Worm (Caenorhabditis elegans): Measurements from ENCODE around the gene nhr-274.

- TF ChIP-seq tbx-11 (GFP tag; IDR thresholded peaks at IDR 0.05): no peak
- no peak for TF ChIP-seq ceh-13 (GFP tag; optimal IDR thresholded peaks at IDR 0.05)
- no peak for TF ChIP-seq pes-1 (GFP tag; IDR thresholded peaks at IDR 0.05)
- no peak for TF ChIP-seq F13C5.2 (tag; optimal IDR thresholded peaks at IDR 0.05)
Measured at ce11 chrIV:1631651-1632050, 13.4 kb downstream of the nhr-274 start, which contains the start of gene cpg-24.
